Fruit fly (Drosophila melanogaster) S2 (cell line): Measurements from ENCODE around the gene Ino80.

Source experiments
- CG8478 ChIP-seq: fragments of >200 bp; optimal IDR thresholded peaks from 2 replicates; lab custom pipeline; 2018
- CTCF ChIP-seq, 2 experiments: fragments of >200 bp; optimal IDR thresholded peaks; 2 replicates each; lab custom pipeline; 2018

Ino80 gene

DNA sequence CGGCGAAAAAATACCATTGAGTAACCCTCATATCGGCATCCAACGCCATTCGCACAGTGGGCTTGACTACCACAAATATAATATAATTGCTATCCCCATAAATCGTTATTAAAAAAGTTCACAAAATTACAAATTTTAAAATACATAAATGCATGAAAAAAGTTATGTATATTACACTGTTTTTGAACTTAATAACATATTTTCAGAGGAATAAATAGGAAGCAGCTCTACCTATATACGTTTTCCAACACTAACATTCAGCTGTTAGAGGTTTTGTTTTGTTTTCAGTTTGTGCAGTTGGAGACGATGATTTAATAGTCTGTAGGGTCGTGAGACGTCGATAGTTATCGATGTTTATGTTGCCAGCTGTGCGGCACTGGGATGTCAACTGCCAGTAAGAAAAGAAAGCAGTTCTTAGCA lies at the start of gene Ino80, which contains the start of gene Aptx:
TSS of gene Ino80 (minus strand) at position 58 of the 420 bp plus-strand sequence.
TSS of gene Aptx (plus strand) at position 360 of the 420 bp plus-strand sequence.
- TF ChIP-seq CTCF (optimal IDR thresholded peaks at IDR 0.05; lab: Kevin White, UChicago) (no peak), CG8478 (lab: Kevin White, UChicago) (no peak)

DNA sequence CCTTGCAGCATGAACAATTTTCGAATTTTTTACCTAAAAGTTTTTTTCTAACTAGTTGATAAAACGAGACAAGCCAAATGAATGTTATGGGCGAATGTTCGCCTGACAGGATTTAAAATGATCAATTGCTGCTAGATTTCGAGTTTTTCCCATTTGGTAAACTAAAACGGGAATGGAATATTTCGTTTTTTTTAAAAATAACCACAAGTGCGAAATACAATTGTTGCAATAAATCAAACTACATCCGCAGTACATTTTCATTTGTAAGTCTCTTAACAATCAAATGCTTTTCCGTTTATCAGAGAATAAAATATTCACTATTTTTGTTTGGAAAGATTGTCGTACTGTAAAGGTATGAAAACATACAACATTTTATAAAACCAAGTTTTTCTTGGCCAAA lies 22.1 kb upstream of the Ino80 start, which contains the start of gene CG3517:
TSS of gene CG3517 (minus strand) at position 101 of the 400 bp plus-strand sequence.
- TF ChIP-seq CG8478 (lab: Kevin White, UChicago) (no peak), CTCF (optimal IDR thresholded peaks at IDR 0.05; lab: Kevin White, UChicago) (no peak)

DNA sequence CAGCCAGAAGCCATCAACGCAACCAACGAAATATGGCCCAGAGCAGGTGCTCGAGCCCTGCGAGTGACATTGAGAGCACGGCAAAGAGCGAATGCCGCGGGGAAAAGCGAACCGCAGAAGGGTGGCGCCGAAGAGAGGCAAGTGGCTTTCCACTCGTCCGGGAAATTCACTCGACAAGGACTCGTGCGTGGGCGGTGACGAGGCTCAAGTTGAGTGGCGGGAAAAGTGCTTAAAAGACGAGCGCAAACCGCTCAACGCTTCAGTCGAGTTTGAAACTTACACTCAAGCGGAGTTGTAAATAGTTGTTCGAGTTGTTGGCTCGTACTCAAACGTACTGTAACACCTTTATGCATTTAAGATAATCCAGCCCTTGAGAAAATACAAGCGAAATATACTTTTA lies 9.5 kb upstream of the Ino80 start, which contains the start of gene CG31221:
TSS of gene CG31221 (plus strand) at position 256 of the 400 bp plus-strand sequence.
- TF ChIP-seq CTCF (optimal IDR thresholded peaks at IDR 0.05; lab: Kevin White, UChicago), result no peak
- no peak for TF ChIP-seq CG8478 (lab: Kevin White, UChicago)

DNA sequence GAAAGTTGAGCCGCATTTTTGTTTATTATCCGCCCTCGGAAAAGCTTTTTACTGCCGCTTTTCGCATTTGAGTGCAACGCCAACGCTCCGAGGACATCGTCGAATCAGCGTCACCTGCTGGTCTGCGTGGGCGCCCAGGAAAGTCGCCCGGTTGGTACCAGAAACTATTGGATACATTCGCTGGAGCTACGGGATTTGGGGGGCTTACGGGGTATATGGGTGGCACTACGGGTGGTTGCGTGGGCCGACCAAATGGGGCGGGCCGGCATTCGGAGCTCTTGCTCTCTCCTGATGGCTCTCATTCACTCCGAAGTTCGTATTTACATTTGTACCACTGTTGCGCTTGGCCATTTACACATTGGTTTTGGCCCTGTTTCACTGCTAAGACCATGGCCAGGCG lies 8.4 kb upstream of the Ino80 start:
- TF ChIP-seq CG8478 (lab: Kevin White, UChicago) (no peak), CTCF (optimal IDR thresholded peaks at IDR 0.05; lab: Kevin White, UChicago) (no peak)

DNA sequence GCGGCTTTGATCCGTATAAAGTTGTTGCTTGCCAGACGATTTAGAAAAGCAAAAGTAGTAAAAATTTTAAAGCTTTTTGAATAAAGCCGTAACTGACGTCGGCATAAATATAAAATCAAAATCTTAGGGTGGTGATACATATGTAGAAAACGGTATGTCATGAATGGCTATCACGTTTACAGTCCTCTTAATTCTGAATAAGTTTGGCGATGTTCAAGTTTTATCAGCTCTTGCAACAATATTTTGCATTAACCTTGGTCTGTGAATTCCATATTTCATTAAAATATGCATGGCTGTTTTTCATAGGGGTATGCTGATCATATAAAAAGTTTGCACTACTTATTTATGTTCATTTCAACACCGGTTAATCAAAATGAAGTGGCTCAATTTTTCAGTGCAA lies 5.6 kb upstream of the Ino80 start, which contains the start of gene CG11626:
TSS of gene CG11626 (plus strand) at position 301 of the 400 bp plus-strand sequence.
- TF ChIP-seq CG8478 (lab: Kevin White, UChicago), result no peak
- TF ChIP-seq CTCF (optimal IDR thresholded peaks at IDR 0.05; lab: Kevin White, UChicago), result no peak

DNA sequence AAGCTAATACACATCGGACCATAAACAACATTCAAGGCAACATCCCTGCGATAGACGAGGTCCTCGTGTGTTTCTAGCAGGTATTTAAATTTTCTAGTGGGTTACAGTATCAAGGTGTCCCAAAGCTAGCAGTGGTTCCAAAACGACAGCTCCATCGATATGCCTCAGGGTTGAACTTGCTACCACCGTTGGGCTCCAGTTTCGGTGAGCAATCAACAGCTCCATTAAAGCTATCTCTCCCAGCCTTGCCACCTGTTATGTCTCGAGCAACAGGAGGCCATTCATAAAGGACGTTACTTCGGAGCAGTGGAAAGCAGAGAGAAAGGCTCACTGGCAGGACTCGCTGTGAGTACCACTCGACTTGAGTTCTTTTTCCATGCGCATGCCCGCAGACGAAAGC lies 3.9 kb upstream of the Ino80 start:
- no peak for TF ChIP-seq CG8478 (lab: Kevin White, UChicago)
- no peak for TF ChIP-seq CTCF (optimal IDR thresholded peaks at IDR 0.05; lab: Kevin White, UChicago)

DNA sequence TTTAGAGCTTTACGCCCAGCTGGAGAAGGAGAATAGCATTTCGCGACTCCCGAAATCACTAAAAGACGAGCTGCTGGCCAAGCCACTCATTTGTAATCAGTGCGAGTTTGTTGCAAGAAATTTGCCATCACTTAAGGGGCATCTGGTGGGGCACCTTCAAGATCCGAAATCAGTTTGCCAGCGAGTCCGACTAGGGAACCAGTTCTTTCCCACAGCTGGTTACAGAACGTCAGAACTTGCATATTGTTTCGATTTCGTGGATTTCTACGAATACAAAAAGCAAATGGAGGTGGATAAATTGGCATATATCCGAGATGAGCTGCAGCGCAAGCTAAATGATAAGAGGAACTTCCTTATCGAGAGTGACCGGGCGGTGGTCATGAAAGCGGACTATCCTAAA lies 1.3 kb upstream of the Ino80 start:
- TF ChIP-seq CG8478 (lab: Kevin White, UChicago) (no peak), CTCF (optimal IDR thresholded peaks at IDR 0.05; lab: Kevin White, UChicago) (no peak)

DNA sequence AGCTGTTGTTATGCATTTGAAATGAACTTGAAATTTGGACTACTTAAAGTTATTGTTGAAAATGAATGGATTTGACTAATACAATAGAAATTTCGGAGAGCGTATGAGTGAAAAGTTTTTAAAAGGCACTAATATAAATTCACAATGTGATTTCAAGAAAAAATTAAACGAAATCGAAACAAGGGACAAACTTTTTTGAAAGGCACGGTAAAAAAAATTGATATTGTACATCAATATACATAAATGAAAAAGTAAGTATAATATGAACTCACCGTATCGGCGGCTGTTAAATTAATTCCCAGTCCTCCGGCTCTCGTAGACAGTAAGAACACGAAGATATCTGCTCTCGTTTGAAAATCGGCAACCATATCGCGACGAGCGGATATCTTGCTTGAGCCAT lies 4.5 kb downstream of the Ino80 start, which contains the start of gene CG31244:
TSS of gene CG31244 (minus strand) at position 101 of the 400 bp plus-strand sequence.
- TF ChIP-seq CG8478 (lab: Kevin White, UChicago), result no peak
- no peak for TF ChIP-seq CTCF (optimal IDR thresholded peaks at IDR 0.05; lab: Kevin White, UChicago)

DNA sequence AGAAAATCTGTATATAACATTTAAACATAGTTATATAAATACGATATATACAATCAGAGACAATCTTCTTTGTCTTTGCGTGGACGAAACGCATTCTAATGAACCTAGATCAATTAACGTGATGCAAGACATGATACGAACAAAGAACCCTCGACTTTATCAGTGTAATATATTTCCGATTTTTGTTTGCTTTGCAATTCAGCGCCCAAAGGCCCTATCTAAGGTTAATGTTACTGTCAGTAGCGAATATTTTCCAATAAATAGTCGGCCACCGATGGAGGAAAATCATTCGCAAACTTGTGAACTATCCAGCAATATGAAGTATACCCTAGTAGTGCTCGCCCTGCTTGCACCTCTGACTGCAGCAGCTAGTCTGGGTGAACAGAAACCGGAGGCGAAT lies 9.9 kb downstream of the Ino80 start, which contains the start of gene CG3739:
TSS of gene CG3739 (plus strand) at position 301 of the 400 bp plus-strand sequence.
- no peak for TF ChIP-seq CG8478 (lab: Kevin White, UChicago)
- TF ChIP-seq CTCF (optimal IDR thresholded peaks at IDR 0.05; lab: Kevin White, UChicago), result no peak

DNA sequence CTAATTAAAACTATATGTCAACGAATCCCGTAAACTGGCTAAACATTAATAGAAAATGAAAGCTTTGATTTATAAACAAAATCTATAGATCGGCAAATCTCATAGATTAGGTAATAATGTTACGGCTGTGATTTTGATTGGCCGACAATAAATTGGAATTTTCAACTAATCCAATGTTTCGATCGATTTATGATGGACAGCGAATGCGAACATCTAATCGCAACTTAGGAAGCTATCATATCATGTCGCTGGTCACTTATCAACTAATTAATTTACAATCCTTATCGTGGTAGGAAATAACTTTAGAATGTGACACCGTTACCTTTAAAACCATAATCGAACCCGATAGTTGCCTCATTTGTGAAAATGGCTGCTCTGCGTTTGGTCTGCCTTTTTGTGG lies 13.0 kb downstream of the Ino80 start, which contains the start of gene CG18493:
TSS of gene CG18493 (plus strand) at position 352 of the 400 bp plus-strand sequence.
- TF ChIP-seq CG8478 (lab: Kevin White, UChicago) (no peak), CTCF (optimal IDR thresholded peaks at IDR 0.05; lab: Kevin White, UChicago) (no peak)

DNA sequence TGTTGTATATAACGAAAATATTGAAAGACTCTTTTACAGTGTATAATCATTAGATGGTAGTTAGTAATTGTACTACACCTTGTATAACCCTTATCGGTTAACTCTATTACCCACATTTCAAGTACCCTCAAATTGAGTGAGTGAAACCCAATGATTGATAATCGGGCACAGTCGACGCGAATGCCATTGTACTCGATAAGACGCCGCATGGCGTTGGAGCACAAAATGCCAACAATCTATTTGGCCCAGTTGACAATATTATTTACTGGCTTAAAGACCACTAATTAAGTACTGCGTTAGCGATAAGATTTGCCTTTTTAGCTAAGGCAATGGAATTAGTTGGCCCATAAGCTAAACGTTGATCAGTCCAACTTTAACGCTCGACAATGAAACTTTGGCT lies 15.3 kb downstream of the Ino80 start, which contains the start of gene CG3734:
TSS of gene CG3734 (plus strand) at position 254 of the 400 bp plus-strand sequence.
- TF ChIP-seq CG8478 (lab: Kevin White, UChicago) (no peak), CTCF (optimal IDR thresholded peaks at IDR 0.05; lab: Kevin White, UChicago) (no peak)

DNA sequence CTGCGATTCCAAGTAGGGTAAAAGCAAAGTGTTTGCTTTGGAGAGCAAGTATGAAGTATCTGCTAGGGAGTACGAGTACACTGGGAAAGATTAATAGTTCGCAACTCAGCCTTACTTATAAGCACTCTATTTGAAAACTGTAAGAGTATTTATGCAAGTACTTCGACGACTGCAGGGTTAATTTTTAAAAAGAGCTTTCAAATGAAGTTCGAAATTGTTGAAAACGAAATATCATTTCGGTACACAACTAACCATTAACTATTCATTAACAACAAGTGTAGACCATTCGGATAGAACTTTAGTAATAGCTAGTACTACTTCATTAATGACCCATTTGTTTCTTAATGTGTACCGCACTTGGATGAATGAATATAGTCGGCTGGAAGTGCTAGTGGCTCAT lies 19.7 kb downstream of the Ino80 start:
- TF ChIP-seq CG8478 (lab: Kevin White, UChicago), result no peak
- TF ChIP-seq CTCF (optimal IDR thresholded peaks at IDR 0.05; lab: Kevin White, UChicago), result no peak

DNA sequence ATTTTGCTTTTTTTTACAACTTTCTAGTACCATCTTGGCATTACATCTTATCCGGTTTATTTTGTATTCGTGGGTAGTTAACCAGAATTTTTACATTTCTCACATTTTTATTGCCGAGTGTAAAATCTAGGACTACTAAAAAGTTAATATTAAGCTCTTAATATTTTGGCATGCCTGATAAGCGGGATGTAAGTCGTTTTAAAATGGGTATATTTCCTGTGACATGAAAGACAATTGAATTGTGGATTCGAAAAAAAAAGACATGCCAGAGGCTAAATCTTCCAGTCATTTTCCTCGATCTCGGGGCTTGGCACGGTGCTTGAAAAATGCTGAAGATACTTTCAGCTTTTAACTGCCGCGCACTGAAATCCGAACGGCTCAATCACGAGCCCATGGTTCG lies 25.8 kb downstream of the Ino80 start, which contains the start of gene CG31245:
TSS of gene CG31245 (minus strand) at position 101 of the 400 bp plus-strand sequence.
- no peak for TF ChIP-seq CG8478 (lab: Kevin White, UChicago)

DNA sequence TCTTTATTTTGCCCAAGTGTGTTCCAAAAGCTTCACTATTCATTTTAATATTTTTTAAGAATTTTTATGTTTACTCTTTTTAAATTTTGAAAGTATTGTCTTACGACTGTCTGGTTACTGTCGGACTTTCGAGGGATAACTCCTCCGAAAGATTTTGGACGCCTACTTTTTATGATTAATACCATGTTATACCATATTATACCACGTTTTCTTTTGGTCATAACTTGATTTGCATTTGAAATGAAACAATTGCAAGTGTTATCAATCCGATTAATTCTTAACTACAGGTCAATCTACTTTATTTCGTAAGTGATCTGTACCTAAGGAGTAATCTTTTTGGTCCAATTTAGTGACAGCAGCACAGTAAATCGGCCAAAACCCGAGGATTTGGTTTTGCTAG lies 27.0 kb downstream of the Ino80 start, which contains the start of gene CG31404:
TSS of gene CG31404 (minus strand) at position 101 of the 400 bp plus-strand sequence.
- TF ChIP-seq CG8478 (lab: Kevin White, UChicago) (no peak), CTCF (optimal IDR thresholded peaks at IDR 0.05; lab: Kevin White, UChicago) (no peak)

DNA sequence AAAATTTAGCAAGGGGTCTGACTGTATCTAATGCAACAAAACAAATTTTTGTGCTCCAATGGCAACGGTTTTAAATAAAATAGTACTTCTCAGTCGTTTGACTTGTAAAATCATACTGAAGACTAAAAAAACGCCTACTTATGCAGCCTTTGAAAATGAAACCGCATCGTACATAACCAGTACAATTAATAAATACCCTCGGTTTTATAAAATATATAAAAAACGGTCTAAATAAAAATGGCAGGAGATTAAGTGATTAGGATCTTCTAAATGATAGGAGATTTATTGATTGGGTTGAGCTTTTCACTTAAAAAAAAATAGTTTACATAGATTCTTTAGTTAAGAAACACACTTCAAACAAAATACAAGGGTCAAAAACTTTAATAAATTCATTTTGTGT lies 28.3 kb downstream of the Ino80 start, which contains the start of gene CG3581:
TSS of gene CG3581 (minus strand) at position 101 of the 400 bp plus-strand sequence.
- TF ChIP-seq CTCF (optimal IDR thresholded peaks at IDR 0.05; lab: Kevin White, UChicago) (no peak), CG8478 (lab: Kevin White, UChicago) (no peak)

DNA sequence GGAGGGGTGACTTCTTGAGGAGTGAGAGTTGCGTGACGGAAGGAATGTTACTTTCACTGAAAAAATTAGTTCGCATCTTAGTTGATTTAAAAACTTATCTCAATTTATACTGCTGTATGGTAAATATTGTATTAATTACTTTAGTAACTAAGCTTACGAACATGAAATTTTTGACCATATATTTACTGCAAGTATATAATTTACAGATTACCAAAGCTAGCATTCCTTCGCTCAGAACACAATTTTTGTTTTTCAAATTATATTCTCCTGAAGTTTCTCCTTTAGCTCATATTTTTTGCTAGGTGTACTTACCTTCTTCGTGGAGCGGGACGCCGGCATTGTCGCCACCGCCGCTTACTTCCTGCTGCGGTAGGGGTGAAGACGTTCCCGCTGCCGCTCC lies 32.3 kb downstream of the Ino80 start:
- TF ChIP-seq CG8478 (lab: Kevin White, UChicago) (no peak), CTCF (optimal IDR thresholded peaks at IDR 0.05; lab: Kevin White, UChicago) (no peak)
